Fruit fly (Drosophila melanogaster) whole organism, embryonic: ENCODE measurements around the gene CG10431.

Experiments used
- Atf-2 ChIP-seq: fragments of 200-800 bp; sonication (Bioruptor generic); optimal IDR thresholded peaks from 2 replicates; lab custom pipeline; 2016; ENCODE audit warnings: missing biosample characterization, missing genetic modification characterization
- Atf6 ChIP-seq: fragments of 200-800 bp; sonication (Bioruptor generic); IDR thresholded peaks from 2 replicates; pipeline ENCODE4 v1.3.6; 2022; ENCODE audit warnings: missing biosample characterization, missing genetic modification characterization
- BEAF-32 ChIP-seq: fragments of 200-800 bp; sonication (Bioruptor generic); optimal IDR thresholded peaks from 3 replicates; lab custom pipeline; 2017; ENCODE audit warnings: missing biosample characterization, missing genetic modification characterization, mild to moderate bottlenecking, moderate library complexity, missing genetic modification reagents
- CG11560 ChIP-seq: fragments of 200-800 bp; sonication (Bioruptor generic); IDR thresholded peaks from 3 replicates; pipeline ENCODE4 v1.3.6; 2022; ENCODE audit warnings: missing biosample characterization, missing genetic modification characterization
- CG12155 ChIP-seq: fragments of 200-800 bp; sonication (Bioruptor generic); optimal IDR thresholded peaks from 3 replicates; lab custom pipeline; 2016; ENCODE audit warnings: missing biosample characterization, missing genetic modification characterization
- CG13123 ChIP-seq: fragments of 200-800 bp; sonication (Bioruptor generic); optimal IDR thresholded peaks from 2 replicates; lab custom pipeline; 2016; ENCODE audit warnings: missing biosample characterization, missing genetic modification characterization
- CG13287 ChIP-seq: fragments of 200-800 bp; sonication (Bioruptor generic); IDR thresholded peaks from 2 replicates; pipeline ENCODE4 v1.3.6; 2022; ENCODE audit warnings: missing biosample characterization, missing genetic modification characterization; ENCODE audit not compliant: partially characterized antibody
- CG15073 ChIP-seq: fragments of 200-800 bp; sonication (Bioruptor generic); optimal IDR thresholded peaks from 2 replicates; lab custom pipeline; 2016; ENCODE audit warnings: missing biosample characterization, missing genetic modification characterization
- CG17568 ChIP-seq: fragments of 200-800 bp; sonication (Bioruptor generic); optimal IDR thresholded peaks from 2 replicates; lab custom pipeline; 2018; ENCODE audit warnings: missing biosample characterization, mild to moderate bottlenecking, missing genetic modification characterization, moderate library complexity
- CG2116 ChIP-seq: fragments of 200-800 bp; sonication (Bioruptor generic); optimal IDR thresholded peaks from 3 replicates; lab custom pipeline; 2018; ENCODE audit warnings: missing biosample characterization, mild to moderate bottlenecking, missing genetic modification characterization
- CG34224 ChIP-seq: fragments of 200-800 bp; sonication (Bioruptor generic); IDR thresholded peaks from 3 replicates; pipeline ENCODE4 v1.3.6; 2022; ENCODE audit warnings: missing biosample characterization, missing genetic modification characterization; ENCODE audit not compliant: partially characterized antibody
- CG4617 ChIP-seq: fragments of 200-800 bp; sonication (Bioruptor generic); optimal IDR thresholded peaks from 3 replicates; lab custom pipeline; 2016; ENCODE audit warnings: missing biosample characterization, missing genetic modification characterization, borderline replicate concordance
- CG6791 ChIP-seq: fragments of 200-800 bp; sonication (Bioruptor generic); IDR thresholded peaks from 3 replicates; pipeline ENCODE4 v1.3.6; 2022; ENCODE audit warnings: missing biosample characterization, missing genetic modification characterization; ENCODE audit not compliant: partially characterized antibody
- CG8478 ChIP-seq: fragments of >200 bp; optimal IDR thresholded peaks from 2 replicates; lab custom pipeline; 2018
- CG9437 ChIP-seq: fragments of 200-800 bp; sonication (Bioruptor generic); optimal IDR thresholded peaks from 2 replicates; lab custom pipeline; 2018; ENCODE audit warnings: missing biosample characterization, mild to moderate bottlenecking, missing genetic modification characterization
- Dll ChIP-seq: fragments of 200-800 bp; sonication (Bioruptor generic); IDR thresholded peaks from 4 replicates; pipeline ENCODE4 v1.3.6; 2022; ENCODE audit warnings: missing biosample characterization, missing genetic modification characterization; ENCODE audit not compliant: partially characterized antibody
- Dp ChIP-seq: fragments of 200-800 bp; sonication (Bioruptor generic); optimal IDR thresholded peaks from 2 replicates; lab custom pipeline; 2018; ENCODE audit warnings: missing biosample characterization, mild to moderate bottlenecking, missing genetic modification characterization, moderate library complexity
- HLH4C ChIP-seq: fragments of 200-800 bp; sonication (Bioruptor generic); IDR thresholded peaks from 3 replicates; pipeline ENCODE4 v1.3.6; 2022; ENCODE audit warnings: missing biosample characterization, missing genetic modification characterization; ENCODE audit not compliant: partially characterized antibody
- Hr39 ChIP-seq: fragments of >200 bp; optimal IDR thresholded peaks from 2 replicates; lab custom pipeline; 2017
- Lhr ChIP-seq: fragments of 200-800 bp; sonication (Bioruptor generic); optimal IDR thresholded peaks from 3 replicates; lab custom pipeline; 2017; ENCODE audit warnings: mild to moderate bottlenecking, missing biosample characterization, missing genetic modification reagents, missing genetic modification characterization
- MBD-R2 ChIP-seq: fragments of 200-800 bp; sonication (Bioruptor generic); IDR thresholded peaks from 2 replicates; pipeline ENCODE4 v1.3.6; 2022; ENCODE audit warnings: missing biosample characterization, missing genetic modification characterization
- Meics ChIP-seq: fragments of 200-800 bp; sonication (Bioruptor generic); optimal IDR thresholded peaks from 2 replicates; lab custom pipeline; 2017; ENCODE audit warnings: missing biosample characterization, mild to moderate bottlenecking, missing genetic modification characterization
- Opbp ChIP-seq: fragments of 200-800 bp; sonication (Bioruptor generic); IDR thresholded peaks from 3 replicates; pipeline ENCODE4 v1.3.6; 2022; ENCODE audit warnings: missing biosample characterization, missing genetic modification characterization; ENCODE audit not compliant: partially characterized antibody
- Poxn ChIP-seq: fragments of 200-800 bp; sonication (Bioruptor generic); IDR thresholded peaks from 2 replicates; pipeline ENCODE4 v1.3.6; 2022; ENCODE audit warnings: missing biosample characterization, missing genetic modification characterization
- Ptx1 ChIP-seq: fragments of 200-800 bp; sonication (Bioruptor generic); IDR thresholded peaks from 2 replicates; pipeline ENCODE4 v1.3.6; 2022; ENCODE audit warnings: missing biosample characterization, missing genetic modification characterization
- Scr ChIP-seq: fragments of 200-800 bp; sonication (Bioruptor generic); IDR thresholded peaks from 2 replicates; pipeline ENCODE4 v1.3.6; 2022; ENCODE audit warnings: missing biosample characterization, missing genetic modification characterization; ENCODE audit not compliant: partially characterized antibody
- Sry-δ ChIP-seq: fragments of 200-800 bp; sonication (Bioruptor generic); optimal IDR thresholded peaks from 2 replicates; lab custom pipeline; 2016; ENCODE audit warnings: missing biosample characterization, missing genetic modification characterization
- Taf1 ChIP-seq: fragments of 200-800 bp; sonication (Bioruptor generic); IDR thresholded peaks from 2 replicates; pipeline ENCODE4 v1.3.6; 2022; ENCODE audit warnings: missing biosample characterization, missing genetic modification characterization
- YL-1 ChIP-seq: fragments of 200-800 bp; sonication (Bioruptor generic); optimal IDR thresholded peaks from 3 replicates; lab custom pipeline; 2017; ENCODE audit warnings: missing biosample characterization, mild to moderate bottlenecking, missing genetic modification characterization
- amos ChIP-seq: fragments of 200-800 bp; sonication (Bioruptor generic); IDR thresholded peaks from 2 replicates; pipeline ENCODE4 v1.3.6; 2022; ENCODE audit warnings: missing biosample characterization, missing genetic modification characterization; ENCODE audit not compliant: partially characterized antibody
- ato ChIP-seq: fragments of 200-800 bp; sonication (Bioruptor generic); IDR thresholded peaks from 2 replicates; pipeline ENCODE4 v1.3.6; 2022; ENCODE audit warnings: missing biosample characterization, missing genetic modification characterization; ENCODE audit not compliant: partially characterized antibody
- bbx ChIP-seq: fragments of 200-800 bp; sonication (Bioruptor generic); IDR thresholded peaks from 2 replicates; pipeline ENCODE4 v1.3.6; 2022; ENCODE audit warnings: missing biosample characterization, missing genetic modification characterization; ENCODE audit not compliant: partially characterized antibody
- chif ChIP-seq, 2 experiments: fragments of 200-800 bp; sonication (Bioruptor generic); optimal IDR thresholded peaks; 3 replicates each; lab custom pipeline; 2016; ENCODE audit warnings: missing biosample characterization in 2 of 2, missing genetic modification characterization in 2 of 2
- crc ChIP-seq: fragments of 200-800 bp; sonication (Bioruptor generic); optimal IDR thresholded peaks from 2 replicates; lab custom pipeline; 2016; ENCODE audit warnings: missing biosample characterization, missing genetic modification characterization
- crp ChIP-seq, 2 experiments: fragments of 200-800 bp; sonication (Bioruptor generic); optimal IDR thresholded peaks; 2 replicates in 1 of 2; 3 replicates in 1 of 2; lab custom pipeline; 2017; ENCODE audit warnings: missing biosample characterization in 2 of 2, missing genetic modification characterization in 2 of 2, mild to moderate bottlenecking in 1 of 2, moderate library complexity in 1 of 2
- dmrt11E ChIP-seq: fragments of 200-800 bp; sonication (Bioruptor generic); optimal IDR thresholded peaks from 3 replicates; lab custom pipeline; 2018; ENCODE audit warnings: missing biosample characterization, mild to moderate bottlenecking, missing genetic modification characterization, moderate library complexity
- h ChIP-seq: fragments of >200 bp; optimal IDR thresholded peaks from 2 replicates; lab custom pipeline; 2017
- hbn ChIP-seq: fragments of 200-800 bp; sonication (Bioruptor generic); IDR thresholded peaks from 2 replicates; pipeline ENCODE4 v1.3.6; 2022; ENCODE audit warnings: missing biosample characterization, missing genetic modification characterization; ENCODE audit not compliant: partially characterized antibody
- lov ChIP-seq, 2 experiments: fragments of 200-800 bp in 1 of 2; fragments of >200 bp in 1 of 2; sonication (Bioruptor generic) in 1 of 2; IDR thresholded peaks in 1 of 2; optimal IDR thresholded peaks in 1 of 2; 2 replicates in 1 of 2; 3 replicates in 1 of 2; pipeline versions ENCODE4 v1.3.6 to Lab custom; 2017 to 2022; ENCODE audit warnings: missing biosample characterization in 1 of 2, missing genetic modification characterization in 1 of 2
- nerfin-2 ChIP-seq: fragments of 200-800 bp; sonication (Bioruptor generic); IDR thresholded peaks from 2 replicates; pipeline ENCODE4 v1.3.6; 2022; ENCODE audit warnings: missing biosample characterization, missing genetic modification characterization; ENCODE audit not compliant: partially characterized antibody
- nom ChIP-seq: fragments of 200-800 bp; sonication (Bioruptor generic); optimal IDR thresholded peaks from 2 replicates; lab custom pipeline; 2017; ENCODE audit warnings: missing biosample characterization, missing genetic modification characterization, mild to moderate bottlenecking, moderate library complexity, missing genetic modification reagents
- pan ChIP-seq, 4 experiments: fragments of >200 bp in 3 of 4; fragments of 200-800 bp in 1 of 4; sonication (Bioruptor generic) in 1 of 4; optimal IDR thresholded peaks in 3 of 4; IDR thresholded peaks in 1 of 4; 2 replicates each; pipeline versions ENCODE4 v1.3.6 to Lab custom; 2017 to 2022; ENCODE audit warnings: missing biosample characterization in 2 of 4, missing genetic modification characterization in 2 of 4, mixed read lengths in 1 of 4
- pzg ChIP-seq: fragments of 200-800 bp; sonication (Bioruptor generic); optimal IDR thresholded peaks from 3 replicates; lab custom pipeline; 2018; ENCODE audit warnings: missing biosample characterization, mild to moderate bottlenecking, missing genetic modification characterization, moderate library complexity
- sim ChIP-seq: fragments of 200-800 bp; sonication (Bioruptor generic); IDR thresholded peaks from 2 replicates; pipeline ENCODE4 v1.3.6; 2022; ENCODE audit warnings: missing biosample characterization, missing genetic modification characterization
- sna ChIP-seq: fragments of 200-800 bp; sonication (Bioruptor generic); IDR thresholded peaks from 2 replicates; pipeline ENCODE4 v1.3.6; 2022; ENCODE audit warnings: missing biosample characterization, missing genetic modification characterization; ENCODE audit not compliant: partially characterized antibody
- trem ChIP-seq: fragments of 200-800 bp; optimal IDR thresholded peaks from 3 replicates; lab custom pipeline; 2019; ENCODE audit warnings: missing biosample characterization, mild to moderate bottlenecking, missing genetic modification characterization, moderate library complexity
- tx ChIP-seq: fragments of 200-800 bp; sonication (Bioruptor generic); optimal IDR thresholded peaks from 2 replicates; lab custom pipeline; 2016; ENCODE audit warnings: missing biosample characterization, missing genetic modification characterization
- wek ChIP-seq: fragments of 200-800 bp; sonication (Bioruptor generic); optimal IDR thresholded peaks from 3 replicates; lab custom pipeline; 2018; ENCODE audit warnings: missing biosample characterization, mild to moderate bottlenecking, missing genetic modification characterization, moderate library complexity

The CG10431 gene

DNA sequence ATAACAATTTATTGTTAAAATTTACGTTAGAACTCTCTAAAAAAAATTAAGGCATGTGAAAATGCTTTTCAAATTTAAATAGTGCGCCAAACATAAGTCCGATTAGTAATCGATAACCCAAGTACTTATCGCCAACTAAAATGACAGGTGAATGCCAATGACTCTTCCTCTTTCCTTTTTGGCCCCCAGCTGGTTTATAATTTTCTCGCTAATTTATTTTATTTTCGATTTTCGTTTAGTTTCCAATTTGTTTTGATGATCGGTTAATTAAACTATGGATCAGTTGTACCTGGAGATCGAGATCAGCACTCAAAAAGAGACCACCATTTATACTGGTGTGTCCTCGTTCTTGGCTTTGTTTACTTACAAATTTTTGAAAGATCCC, 25.8 kb upstream of the CG10431 start, which contains the start of gene CG10428 (continued):
- TF ChIP-seq pan (optimal IDR thresholded peaks at IDR 0.05; lab: Kevin White, UChicago) (no peak), pan (GFP tag; optimal IDR thresholded peaks at IDR 0.05 in 1 of 2, IDR thresholded peaks at IDR 0.05 in 1 of 2) (no peak), Taf1 (GFP tag; lab: Robert Waterston, UW) (no peak), Atf6 (GFP tag; lab: Robert Waterston, UW) (no peak), nerfin-2 (GFP tag; lab: Robert Waterston, UW) (peak; percentile 46; the same call in 1 of the 2 replicates), Poxn (GFP tag; lab: Robert Waterston, UW) (no peak), Ptx1 (no peak), Hr39 (lab: Kevin White, UChicago) (no peak), crp (GFP tag; optimal IDR thresholded peaks at IDR 0.05; lab: Kevin White, UChicago) (peak in 1 of 2 experiments; percentile 84), CG4617 (GFP tag; lab: Kevin White, UChicago) (peak; percentile 64), wek (GFP tag; lab: Kevin White, UChicago) (no peak), CG15073 (GFP tag; lab: Kevin White, UChicago) (no peak), h (no peak), CG6791 (GFP tag; lab: Robert Waterston, UW) (peak; percentile 34; the same call in 1 of the 3 replicates), CG17568 (GFP tag; lab: Kevin White, UChicago) (no peak), Dp (GFP tag; lab: Kevin White, UChicago) (peak; percentile 93), dmrt11E (tag; lab: Kevin White, UChicago) (no peak), Scr (GFP tag; lab: Robert Waterston, UW) (peak; percentile 50), MBD-R2 (peak; percentile 69), amos (peak; percentile 38; the same call in 1 of the 2 replicates), Atf-2 (GFP tag; lab: Kevin White, UChicago) (no peak), Lhr (GFP tag; lab: Kevin White, UChicago) (no peak), YL-1 (no peak), CG11560 (tag; lab: Robert Waterston, UW) (peak; percentile 13; the same call in 1 of the 3 replicates), nom (GFP tag; lab: Kevin White, UChicago) (no peak), chif (GFP tag; optimal IDR thresholded peaks at IDR 0.05; lab: Kevin White, UChicago) (no peak), lov (optimal IDR thresholded peaks at IDR 0.05; lab: Kevin White, UChicago) (no peak), lov (GFP tag; IDR thresholded peaks at IDR 0.05; lab: Robert Waterston, UW) (no peak), CG13123 (GFP tag; lab: Kevin White, UChicago) (no peak), HLH4C (GFP tag; lab: Robert Waterston, UW) (peak; percentile 63), Sry-δ (GFP tag; lab: Kevin White, UChicago) (peak; percentile 45), CG8478 (lab: Kevin White, UChicago) (no peak), Opbp (GFP tag; lab: Robert Waterston, UW) (peak; percentile 45; the same call in 1 of the 3 replicates), sim (GFP tag; lab: Robert Waterston, UW) (no peak), trem (peak; percentile 46), crc (GFP tag; lab: Kevin White, UChicago) (no peak), Dll (GFP tag; lab: Robert Waterston, UW) (peak; percentile 59; the same call in 1 of the 4 replicates), pzg (peak; percentile 69), Meics (GFP tag; lab: Kevin White, UChicago) (no peak), CG2116 (peak; percentile 60), ato (0 out of 2 replicates have a peak, but pooled peaks have one; percentile 52), hbn (GFP tag; lab: Robert Waterston, UW) (peak; percentile 56; the same call in 1 of the 2 replicates), BEAF-32 (GFP tag; lab: Kevin White, UChicago) (peak; percentile 55), sna (GFP tag; lab: Robert Waterston, UW) (0 out of 2 replicates have a peak, but pooled peaks have one; percentile 35), tx (GFP tag; lab: Kevin White, UChicago) (no peak), CG34224 (GFP tag; lab: Robert Waterston, UW) (0 out of 3 replicates have a peak, but pooled peaks have one; percentile 48), CG9437 (GFP tag; lab: Kevin White, UChicago) (no peak), CG12155 (GFP tag; lab: Kevin White, UChicago) (peak; percentile 69), bbx (GFP tag; lab: Robert Waterston, UW) (peak; percentile 67), CG13287 (GFP tag; lab: Robert Waterston, UW) (peak; percentile 61; the same call in 1 of the 2 replicates)
